Fruit fly (Drosophila melanogaster) whole organism, prepupa: ENCODE results near the gene lilli.
A peak's percentile ranks its signal among the peaks of the same experiment; 100 is the strongest.

Source experiments
- Blimp-1 ChIP-seq: fragments of 200-800 bp; sonication (Bioruptor generic); optimal IDR thresholded peaks from 3 replicates; lab custom pipeline; 2017; ENCODE audit warnings: missing biosample characterization, missing genetic modification characterization, mild to moderate bottlenecking, moderate library complexity, missing genetic modification reagents
- CG10631 ChIP-seq: fragments of 200-800 bp; sonication (Bioruptor generic); optimal IDR thresholded peaks from 2 replicates; lab custom pipeline; 2016; ENCODE audit warnings: missing biosample characterization, missing genetic modification characterization
- CG11762 ChIP-seq: fragments of 200-800 bp; sonication (Bioruptor generic); optimal IDR thresholded peaks from 3 replicates; lab custom pipeline; 2016; ENCODE audit warnings: missing biosample characterization, missing genetic modification characterization; ENCODE audit not compliant: insufficient read depth
- CG11902 ChIP-seq: fragments of 200-800 bp; sonication (Bioruptor generic); optimal IDR thresholded peaks from 3 replicates; lab custom pipeline; 2016; ENCODE audit warnings: missing biosample characterization, missing genetic modification characterization
- CG1621 ChIP-seq: fragments of 200-800 bp; sonication (Bioruptor generic); optimal IDR thresholded peaks from 3 replicates; lab custom pipeline; 2018; ENCODE audit warnings: missing biosample characterization, mild to moderate bottlenecking, missing genetic modification characterization
- CG16779 ChIP-seq: fragments of 200-800 bp; sonication (Bioruptor generic); optimal IDR thresholded peaks from 3 replicates; lab custom pipeline; 2017; ENCODE audit warnings: missing biosample characterization, mild to moderate bottlenecking, missing genetic modification characterization
- CG3032 ChIP-seq: fragments of 200-800 bp; optimal IDR thresholded peaks from 2 replicates; lab custom pipeline; 2019; ENCODE audit warnings: missing biosample characterization, mild to moderate bottlenecking, missing genetic modification characterization, moderate library complexity
- CG31627 ChIP-seq: fragments of 200-800 bp; sonication (Bioruptor generic); optimal IDR thresholded peaks from 3 replicates; lab custom pipeline; 2016; ENCODE audit warnings: missing biosample characterization, missing genetic modification characterization
- CG32006 ChIP-seq: fragments of 200-800 bp; sonication (Bioruptor generic); optimal IDR thresholded peaks from 3 replicates; lab custom pipeline; 2017; ENCODE audit warnings: missing biosample characterization, mild to moderate bottlenecking, missing genetic modification characterization
- CG3919 ChIP-seq: fragments of 200-800 bp; sonication (Bioruptor generic); optimal IDR thresholded peaks from 3 replicates; lab custom pipeline; 2016; ENCODE audit warnings: missing biosample characterization, missing genetic modification characterization
- CG4318 ChIP-seq: fragments of 200-800 bp; sonication (Bioruptor generic); optimal IDR thresholded peaks from 3 replicates; lab custom pipeline; 2017; ENCODE audit warnings: missing biosample characterization, mild to moderate bottlenecking, missing genetic modification characterization
- CG6163 ChIP-seq: fragments of 200-800 bp; sonication (Bioruptor generic); IDR thresholded peaks from 3 replicates; pipeline ENCODE4 v1.3.6; 2022; ENCODE audit warnings: missing biosample characterization, missing genetic modification characterization
- CG6276 ChIP-seq: fragments of 200-800 bp; sonication (Bioruptor generic); optimal IDR thresholded peaks from 2 replicates; lab custom pipeline; 2017; ENCODE audit warnings: missing biosample characterization, mild to moderate bottlenecking, missing genetic modification characterization
- CG6808 ChIP-seq: fragments of 200-800 bp; sonication (Bioruptor generic); optimal IDR thresholded peaks from 3 replicates; lab custom pipeline; 2017; ENCODE audit warnings: missing biosample characterization, missing genetic modification characterization, mild to moderate bottlenecking, moderate library complexity, missing genetic modification reagents
- CG6854 ChIP-seq: fragments of 200-800 bp; sonication (Bioruptor generic); optimal IDR thresholded peaks from 2 replicates; lab custom pipeline; 2017; ENCODE audit warnings: missing biosample characterization, mild to moderate bottlenecking, missing genetic modification characterization
- CG7368 ChIP-seq: fragments of 200-800 bp; sonication (Bioruptor generic); optimal IDR thresholded peaks from 3 replicates; lab custom pipeline; 2016; ENCODE audit warnings: missing biosample characterization, missing genetic modification characterization
- CG8119 ChIP-seq: fragments of 200-800 bp; sonication (Bioruptor generic); IDR thresholded peaks from 3 replicates; pipeline ENCODE4 v1.3.6; 2022; ENCODE audit warnings: missing biosample characterization, missing genetic modification characterization
- CG8319 ChIP-seq: fragments of 200-800 bp; sonication (Bioruptor generic); optimal IDR thresholded peaks from 3 replicates; lab custom pipeline; 2016; ENCODE audit warnings: missing biosample characterization, missing genetic modification characterization
- CG8632 ChIP-seq: fragments of 200-800 bp; sonication (Bioruptor generic); optimal IDR thresholded peaks from 3 replicates; lab custom pipeline; 2016; ENCODE audit warnings: missing biosample characterization, missing genetic modification characterization
- CG9139 ChIP-seq: fragments of 200-800 bp; sonication (Bioruptor generic); optimal IDR thresholded peaks from 3 replicates; lab custom pipeline; 2017; ENCODE audit warnings: missing biosample characterization, mild to moderate bottlenecking, missing genetic modification characterization
- Eip75B ChIP-seq: fragments of 200-800 bp; sonication (Bioruptor generic); optimal IDR thresholded peaks from 3 replicates; lab custom pipeline; 2016; ENCODE audit warnings: missing biosample characterization, missing genetic modification characterization
- Eip78C ChIP-seq: fragments of 200-800 bp; sonication (Bioruptor generic); peaks from one replicate; lab custom pipeline; 2016; ENCODE audit warnings: missing biosample characterization, missing genetic modification characterization
- Ets21C ChIP-seq: fragments of 200-800 bp; sonication (Bioruptor generic); optimal IDR thresholded peaks from 3 replicates; lab custom pipeline; 2016; ENCODE audit warnings: missing biosample characterization, missing genetic modification characterization
- Ets96B ChIP-seq: fragments of 200-800 bp; optimal IDR thresholded peaks from 2 replicates; lab custom pipeline; 2019; ENCODE audit warnings: missing biosample characterization, mild to moderate bottlenecking, missing genetic modification characterization, moderate library complexity
- Hr38 ChIP-seq: sonication (Bioruptor generic); optimal IDR thresholded peaks from 2 replicates; lab custom pipeline; 2016; ENCODE audit warnings: missing biosample characterization, missing genetic modification characterization
- Hr39 ChIP-seq: fragments of 200-800 bp; sonication (Bioruptor generic); optimal IDR thresholded peaks from 2 replicates; lab custom pipeline; 2016; ENCODE audit warnings: missing biosample characterization, missing genetic modification characterization
- Hr4 ChIP-seq: fragments of 200-800 bp; sonication (Bioruptor generic); optimal IDR thresholded peaks from 3 replicates; lab custom pipeline; 2016; ENCODE audit warnings: missing biosample characterization, missing genetic modification characterization
- Met ChIP-seq: fragments of 200-800 bp; sonication (Bioruptor generic); optimal IDR thresholded peaks from 3 replicates; lab custom pipeline; 2016; ENCODE audit warnings: missing biosample characterization, missing genetic modification characterization
- OdsH ChIP-seq: fragments of 200-800 bp; sonication (Bioruptor generic); optimal IDR thresholded peaks from 3 replicates; lab custom pipeline; 2016; ENCODE audit warnings: missing biosample characterization, missing genetic modification characterization
- Smox ChIP-seq: fragments of 200-800 bp; sonication (Bioruptor generic); optimal IDR thresholded peaks from 3 replicates; lab custom pipeline; 2016; ENCODE audit warnings: missing biosample characterization, missing genetic modification characterization
- Sox102F ChIP-seq: fragments of 200-800 bp; sonication (Bioruptor generic); optimal IDR thresholded peaks from 2 replicates; lab custom pipeline; 2016; ENCODE audit warnings: missing biosample characterization, mild to moderate bottlenecking, missing genetic modification characterization
- Sox14 ChIP-seq: fragments of 200-800 bp; sonication (Bioruptor generic); optimal IDR thresholded peaks from 3 replicates; lab custom pipeline; 2016; ENCODE audit warnings: missing biosample characterization, missing genetic modification characterization
- achi ChIP-seq: fragments of 200-800 bp; sonication (Bioruptor generic); optimal IDR thresholded peaks from 3 replicates; lab custom pipeline; 2016; ENCODE audit warnings: missing biosample characterization, missing genetic modification characterization
- acj6 ChIP-seq: fragments of 200-800 bp; sonication (Bioruptor generic); optimal IDR thresholded peaks from 3 replicates; lab custom pipeline; 2016; ENCODE audit warnings: missing biosample characterization, missing genetic modification characterization
- dac ChIP-seq: fragments of 200-800 bp; sonication (Bioruptor generic); optimal IDR thresholded peaks from 2 replicates; lab custom pipeline; 2017; ENCODE audit warnings: missing biosample characterization, mild to moderate bottlenecking, missing genetic modification characterization
- dsx ChIP-seq: fragments of 200-800 bp; optimal IDR thresholded peaks from 3 replicates; lab custom pipeline; 2019; ENCODE audit warnings: missing biosample characterization, mild to moderate bottlenecking, missing genetic modification characterization, moderate library complexity; ENCODE audit not compliant: poor library complexity, severe bottlenecking
- eg ChIP-seq: fragments of 200-800 bp; sonication (Bioruptor generic); IDR thresholded peaks from 3 replicates; pipeline ENCODE4 v1.3.6; 2022; ENCODE audit warnings: missing biosample characterization, missing genetic modification characterization
- esn ChIP-seq: fragments of 200-800 bp; sonication (Bioruptor generic); optimal IDR thresholded peaks from 2 replicates; lab custom pipeline; 2016; ENCODE audit warnings: missing biosample characterization, mild to moderate bottlenecking, missing genetic modification characterization, moderate library complexity
- fd59A ChIP-seq: fragments of 200-800 bp; sonication (Bioruptor generic); optimal IDR thresholded peaks from 2 replicates; lab custom pipeline; 2017; ENCODE audit warnings: missing biosample characterization, mild to moderate bottlenecking, missing genetic modification characterization, missing genetic modification reagents
- fkh ChIP-seq: fragments of 200-800 bp; sonication (Bioruptor generic); optimal IDR thresholded peaks from 3 replicates; lab custom pipeline; 2017; ENCODE audit warnings: missing biosample characterization, mild to moderate bottlenecking, missing genetic modification characterization, moderate library complexity
- net ChIP-seq: fragments of 200-800 bp; sonication (Bioruptor generic); optimal IDR thresholded peaks from 3 replicates; lab custom pipeline; 2016; ENCODE audit warnings: missing biosample characterization, missing genetic modification characterization
- pdm3 ChIP-seq: fragments of 200-800 bp; sonication (Bioruptor generic); optimal IDR thresholded peaks from 3 replicates; lab custom pipeline; 2016; ENCODE audit warnings: missing biosample characterization, missing genetic modification characterization
- salr ChIP-seq, 2 experiments: fragments of 200-800 bp; sonication (Bioruptor generic); optimal IDR thresholded peaks; 3 replicates each; lab custom pipeline; 2016 to 2018; ENCODE audit warnings: missing biosample characterization in 2 of 2, missing genetic modification characterization in 2 of 2, mild to moderate bottlenecking in 1 of 2
- ss ChIP-seq, 2 experiments: fragments of 200-800 bp; sonication (Bioruptor generic); optimal IDR thresholded peaks; 2 replicates in 1 of 2; 3 replicates in 1 of 2; lab custom pipeline; 2017 to 2018; ENCODE audit warnings: mild to moderate bottlenecking in 2 of 2, missing biosample characterization in 2 of 2, missing genetic modification characterization in 2 of 2, moderate library complexity in 1 of 2
- topi ChIP-seq: fragments of 200-800 bp; sonication (Bioruptor generic); optimal IDR thresholded peaks from 3 replicates; lab custom pipeline; 2016; ENCODE audit warnings: missing biosample characterization, missing genetic modification characterization

lilli gene

DNA sequence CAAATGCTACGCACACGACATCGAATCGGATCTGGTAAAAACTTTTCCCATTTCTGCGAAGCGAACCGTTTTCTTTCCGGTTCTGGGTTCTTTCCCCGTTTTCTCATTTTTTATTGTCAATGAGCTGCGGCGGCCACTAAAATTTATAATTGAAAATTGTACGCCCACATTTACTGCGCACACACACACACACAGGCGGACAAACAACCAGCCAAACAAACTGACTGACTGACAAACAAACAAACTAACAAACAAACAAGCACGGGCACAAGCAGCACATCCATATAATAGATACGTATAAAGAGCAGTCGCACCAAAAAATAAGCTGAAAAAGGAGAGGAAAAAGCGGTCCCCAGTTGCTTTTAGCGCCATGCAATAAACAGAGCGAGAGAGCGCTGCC lies 5.5 kb downstream of the lilli start:
- TF ChIP-seq CG8319 (no peak), fkh (peak; percentile 61), Hr4 (GFP tag; lab: Kevin White, UChicago) (no peak), topi (GFP tag; lab: Kevin White, UChicago) (no peak), ss (GFP tag; optimal IDR thresholded peaks at IDR 0.05; lab: Kevin White, UChicago) (no peak), CG31627 (GFP tag; lab: Kevin White, UChicago) (no peak), CG9139 (GFP tag; lab: Kevin White, UChicago) (no peak)
- TF ChIP-seq, all 60 proteins: peak for 1

DNA sequence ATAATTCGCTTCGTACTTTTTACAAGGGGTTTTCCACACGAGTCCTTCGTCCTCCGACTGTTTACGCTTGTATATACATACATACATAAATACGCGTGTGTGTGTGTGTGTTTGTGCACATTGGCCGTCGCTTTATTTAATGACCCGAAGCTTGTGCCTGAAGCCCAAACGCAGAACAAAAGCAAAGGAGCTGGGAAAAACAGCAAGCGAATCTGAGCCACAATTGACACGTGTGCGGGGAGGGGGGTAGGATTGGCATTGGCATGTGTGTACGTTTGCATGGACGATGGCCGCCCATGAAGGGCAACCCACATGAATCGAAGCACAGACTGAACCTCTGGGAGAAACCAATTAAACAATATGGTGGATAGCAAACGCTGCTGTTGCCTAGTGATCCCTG lies 8.6 kb downstream of the lilli start:
- no peak for TF ChIP-seq CG31627 (GFP tag; lab: Kevin White, UChicago)
- no peak for TF ChIP-seq fd59A (GFP tag; lab: Kevin White, UChicago)
- no peak for TF ChIP-seq net (GFP tag; lab: Kevin White, UChicago)
- TF ChIP-seq CG11762 (GFP tag; lab: Kevin White, UChicago), result no peak
- TF ChIP-seq fkh, result no peak
- TF ChIP-seq pdm3, result no peak
- TF ChIP-seq CG8119 (GFP tag; lab: Robert Waterston, UW), result no peak
- TF ChIP-seq dsx (GFP tag; lab: Kevin White, UChicago), result no peak
- TF ChIP-seq CG3032 (tag; lab: Kevin White, UChicago), result no peak
- no peak for TF ChIP-seq CG4318
- no peak for TF ChIP-seq CG1621
- TF ChIP-seq esn, result no peak
- TF ChIP-seq CG10631, result no peak
- no peak for TF ChIP-seq Ets96B
- TF ChIP-seq CG11902 (GFP tag; lab: Kevin White, UChicago), result no peak
- TF ChIP-seq CG6808, result no peak
- no peak for TF ChIP-seq CG16779

DNA sequence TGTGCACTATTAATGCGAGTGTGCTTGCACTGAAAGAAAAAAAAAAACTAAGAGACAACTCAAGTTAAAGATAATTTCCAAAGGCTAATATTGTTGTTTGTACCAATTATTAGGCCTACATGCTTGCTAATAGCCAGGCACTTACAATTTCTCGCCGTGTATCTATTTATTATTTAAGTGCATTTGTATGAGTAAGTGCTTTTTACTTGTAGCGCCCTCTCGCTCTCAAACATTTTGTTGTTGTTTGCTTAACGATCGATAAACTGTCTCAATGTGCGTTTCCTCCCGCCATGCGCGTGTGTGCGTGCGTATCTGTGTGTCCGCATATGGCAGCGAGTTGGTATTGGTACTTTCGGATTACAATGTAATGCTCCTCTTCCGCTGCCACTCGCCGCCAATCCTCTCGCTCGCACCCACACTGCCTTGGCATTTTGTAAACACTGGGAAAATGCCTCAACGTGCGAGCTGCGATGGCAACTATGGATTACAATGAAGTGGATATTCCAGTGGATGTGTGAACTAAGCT lies 11.4 kb downstream of the lilli start:
- TF ChIP-seq CG6276 (GFP tag; lab: Kevin White, UChicago) (peak; percentile 28), eg (GFP tag; lab: Robert Waterston, UW) (peak; percentile 91), acj6 (GFP tag; lab: Kevin White, UChicago) (peak; percentile 75), Eip78C (GFP tag; lab: Kevin White, UChicago) (peak; percentile 86), Hr39 (GFP tag; lab: Kevin White, UChicago) (peak; percentile 68), pdm3 (peak; percentile 80), topi (GFP tag; lab: Kevin White, UChicago) (peak; percentile 61), dac (peak; percentile 66), achi (GFP tag; lab: Kevin White, UChicago) (peak; percentile 73), salr (GFP tag; optimal IDR thresholded peaks at IDR 0.05; lab: Kevin White, UChicago) (peak in 1 of 2 experiments; percentile 79), Hr38 (peak; percentile 57), CG8632 (peak; percentile 31), Ets96B (peak; percentile 58), CG7368 (GFP tag; lab: Kevin White, UChicago) (peak; percentile 70), CG11902 (GFP tag; lab: Kevin White, UChicago) (peak; percentile 42), Sox102F (GFP tag; lab: Kevin White, UChicago) (peak; percentile 42), CG3919 (GFP tag; lab: Kevin White, UChicago) (peak; percentile 82), CG3032 (tag; lab: Kevin White, UChicago) (peak; percentile 47), CG6163 (GFP tag; lab: Robert Waterston, UW) (peak; percentile 88), Sox14 (GFP tag; lab: Kevin White, UChicago) (peak; percentile 72), CG6854 (GFP tag; lab: Kevin White, UChicago) (no peak), Smox (GFP tag; lab: Kevin White, UChicago) (no peak), Met (peak; percentile 50), fkh (peak; percentile 76), CG31627 (GFP tag; lab: Kevin White, UChicago) (peak; percentile 64), CG16779 (peak; percentile 23), CG9139 (GFP tag; lab: Kevin White, UChicago) (no peak), OdsH (GFP tag; lab: Kevin White, UChicago) (peak; percentile 77), CG10631 (peak; percentile 73), Eip75B (peak; percentile 74), fd59A (GFP tag; lab: Kevin White, UChicago) (peak; percentile 41), CG1621 (peak; percentile 14), Blimp-1 (GFP tag; lab: Kevin White, UChicago) (no peak), CG8119 (GFP tag; lab: Robert Waterston, UW) (peak; percentile 83), CG32006 (GFP tag; lab: Kevin White, UChicago) (peak; percentile 87), Ets21C (peak; percentile 36), CG11762 (GFP tag; lab: Kevin White, UChicago) (peak; percentile 52), CG8319 (peak; percentile 65)
